Fruit fly (Drosophila melanogaster) whole organism, embryonic: ENCODE results near the gene gt.

ENCODE experiments used
- Adf1 ChIP-seq: fragments of 200-800 bp; sonication (Bioruptor generic); IDR thresholded peaks from 2 replicates; pipeline ENCODE4 v1.3.6; 2022; ENCODE audit warnings: missing biosample characterization, missing genetic modification characterization
- Asciz ChIP-seq: fragments of 200-800 bp; sonication (Bioruptor generic); optimal IDR thresholded peaks from 2 replicates; lab custom pipeline; 2017; ENCODE audit warnings: missing biosample characterization, mild to moderate bottlenecking, missing genetic modification characterization, missing genetic modification reagents
- Atf3 ChIP-seq: fragments of 200-800 bp; sonication (Bioruptor generic); optimal IDR thresholded peaks from 3 replicates; lab custom pipeline; 2016; ENCODE audit warnings: missing biosample characterization, missing genetic modification characterization
- CG10543 ChIP-seq: fragments of 200-800 bp; sonication (Bioruptor generic); optimal IDR thresholded peaks from 3 replicates; lab custom pipeline; 2017; ENCODE audit warnings: missing biosample characterization, mild to moderate bottlenecking, missing genetic modification characterization, moderate library complexity
- CG12236 ChIP-seq: fragments of 200-800 bp; sonication (Bioruptor generic); optimal IDR thresholded peaks from 2 replicates; lab custom pipeline; 2016; ENCODE audit warnings: missing biosample characterization, missing genetic modification characterization
- CG13123 ChIP-seq: fragments of 200-800 bp; sonication (Bioruptor generic); optimal IDR thresholded peaks from 2 replicates; lab custom pipeline; 2016; ENCODE audit warnings: missing biosample characterization, missing genetic modification characterization
- CG15269 ChIP-seq: fragments of 200-800 bp; sonication (Bioruptor generic); optimal IDR thresholded peaks from 2 replicates; lab custom pipeline; 2018; ENCODE audit warnings: missing biosample characterization, mild to moderate bottlenecking, missing genetic modification characterization, moderate library complexity
- CG15696 ChIP-seq: fragments of 200-800 bp; sonication (Bioruptor generic); optimal IDR thresholded peaks from 2 replicates; lab custom pipeline; 2019; ENCODE audit warnings: missing biosample characterization, mild to moderate bottlenecking, missing genetic modification characterization, moderate library complexity
- CG16813 ChIP-seq: fragments of 200-800 bp; sonication (Bioruptor generic); IDR thresholded peaks from 3 replicates; pipeline ENCODE4 v1.3.6; 2022; ENCODE audit warnings: missing biosample characterization, missing genetic modification characterization; ENCODE audit not compliant: partially characterized antibody
- CG18262 ChIP-seq: fragments of 200-800 bp; optimal IDR thresholded peaks from 3 replicates; lab custom pipeline; 2019; ENCODE audit warnings: missing biosample characterization, mild to moderate bottlenecking, missing genetic modification characterization, moderate library complexity
- CG18619 ChIP-seq: fragments of 200-800 bp; sonication (Bioruptor generic); optimal IDR thresholded peaks from 3 replicates; lab custom pipeline; 2017; ENCODE audit warnings: missing biosample characterization, mild to moderate bottlenecking, missing genetic modification characterization
- CG3065 ChIP-seq: fragments of 200-800 bp; sonication (Bioruptor generic); optimal IDR thresholded peaks from 2 replicates; lab custom pipeline; 2016; ENCODE audit warnings: missing biosample characterization, missing genetic modification characterization
- CG32772 ChIP-seq: fragments of 200-800 bp; sonication (Bioruptor generic); IDR thresholded peaks from 2 replicates; pipeline ENCODE4 v1.3.6; 2022; ENCODE audit warnings: missing biosample characterization, missing genetic modification characterization
- CG4424 ChIP-seq: fragments of 200-800 bp; sonication (Bioruptor generic); optimal IDR thresholded peaks from 3 replicates; lab custom pipeline; 2016; ENCODE audit warnings: missing biosample characterization, missing genetic modification characterization
- CG4707 ChIP-seq: fragments of 200-800 bp; sonication (Bioruptor generic); optimal IDR thresholded peaks from 2 replicates; lab custom pipeline; 2018; ENCODE audit warnings: missing biosample characterization, mild to moderate bottlenecking, missing genetic modification characterization, moderate library complexity
- CG7357 ChIP-seq: fragments of 200-800 bp; sonication (Bioruptor generic); IDR thresholded peaks from 3 replicates; pipeline ENCODE4 v1.3.6; 2022; ENCODE audit warnings: missing biosample characterization, missing genetic modification characterization
- CG7745 ChIP-seq: fragments of 200-800 bp; sonication (Bioruptor generic); optimal IDR thresholded peaks from 2 replicates; lab custom pipeline; 2018; ENCODE audit warnings: missing biosample characterization, mild to moderate bottlenecking, missing genetic modification characterization, moderate library complexity
- CG7928 ChIP-seq: fragments of 200-800 bp; sonication (Bioruptor generic); optimal IDR thresholded peaks from 2 replicates; lab custom pipeline; 2017; ENCODE audit warnings: missing biosample characterization, mild to moderate bottlenecking, missing genetic modification characterization
- CG8388 ChIP-seq: fragments of 200-800 bp; sonication (Bioruptor generic); optimal IDR thresholded peaks from 2 replicates; lab custom pipeline; 2019; ENCODE audit warnings: missing biosample characterization, mild to moderate bottlenecking, missing genetic modification characterization, moderate library complexity
- CG8765 ChIP-seq: fragments of 200-800 bp; sonication (Bioruptor generic); IDR thresholded peaks from 2 replicates; pipeline ENCODE4 v1.3.6; 2022; ENCODE audit warnings: missing biosample characterization, missing genetic modification characterization
- CG9817 ChIP-seq: fragments of 200-800 bp; sonication (Bioruptor generic); optimal IDR thresholded peaks from 2 replicates; lab custom pipeline; 2018; ENCODE audit warnings: missing biosample characterization, mild to moderate bottlenecking, missing genetic modification characterization, moderate library complexity
- CoRest ChIP-seq: fragments of 200-800 bp; sonication (Bioruptor generic); optimal IDR thresholded peaks from 3 replicates; lab custom pipeline; 2018; ENCODE audit warnings: missing biosample characterization, mild to moderate bottlenecking, missing genetic modification characterization, moderate library complexity
- E2f1 ChIP-seq: fragments of 200-800 bp; sonication (Bioruptor generic); IDR thresholded peaks from 2 replicates; pipeline ENCODE4 v1.3.6; 2022; ENCODE audit warnings: missing biosample characterization, missing genetic modification characterization
- GATAe ChIP-seq: fragments of 200-800 bp; sonication (Bioruptor generic); conservative IDR thresholded peaks from 2 replicates; pipeline ENCODE4 v1.3.6; 2022; ENCODE audit warnings: missing biosample characterization, missing genetic modification characterization
- HLH3B ChIP-seq: fragments of 200-800 bp; sonication (Bioruptor generic); IDR thresholded peaks from 2 replicates; pipeline ENCODE4 v1.3.6; 2022; ENCODE audit warnings: missing biosample characterization, missing genetic modification characterization
- Mad ChIP-seq: fragments of 200-800 bp; sonication (Bioruptor generic); optimal IDR thresholded peaks from 2 replicates; lab custom pipeline; 2016; ENCODE audit warnings: missing biosample characterization, missing genetic modification characterization
- Nf-YC ChIP-seq: fragments of 200-800 bp; optimal IDR thresholded peaks from 3 replicates; lab custom pipeline; 2019; ENCODE audit warnings: missing biosample characterization, mild to moderate bottlenecking, missing genetic modification characterization, moderate library complexity
- Pdp1 ChIP-seq, 2 experiments: fragments of 200-800 bp; sonication (Bioruptor generic); optimal IDR thresholded peaks; 3 replicates each; lab custom pipeline; 2016; ENCODE audit warnings: missing biosample characterization in 2 of 2, missing genetic modification characterization in 2 of 2, mild to moderate bottlenecking in 1 of 2, moderate library complexity in 1 of 2
- Sin3A ChIP-seq: fragments of >200 bp; optimal IDR thresholded peaks from 2 replicates; lab custom pipeline; 2018
- Sox102F ChIP-seq: fragments of 200-800 bp; sonication (Bioruptor generic); optimal IDR thresholded peaks from 2 replicates; lab custom pipeline; 2018; ENCODE audit warnings: missing biosample characterization, mild to moderate bottlenecking, missing genetic modification characterization, moderate library complexity
- Spps ChIP-seq: fragments of 200-800 bp; sonication (Bioruptor generic); optimal IDR thresholded peaks from 2 replicates; lab custom pipeline; 2018; ENCODE audit warnings: missing biosample characterization, mild to moderate bottlenecking, missing genetic modification characterization
- Sry-δ ChIP-seq: fragments of 200-800 bp; sonication (Bioruptor generic); optimal IDR thresholded peaks from 2 replicates; lab custom pipeline; 2016; ENCODE audit warnings: missing biosample characterization, missing genetic modification characterization
- Ssrp ChIP-seq: fragments of 200-800 bp; sonication (Bioruptor generic); optimal IDR thresholded peaks from 2 replicates; lab custom pipeline; 2018; ENCODE audit warnings: missing biosample characterization, mild to moderate bottlenecking, missing genetic modification characterization, moderate library complexity
- ato ChIP-seq: fragments of 200-800 bp; sonication (Bioruptor generic); IDR thresholded peaks from 2 replicates; pipeline ENCODE4 v1.3.6; 2022; ENCODE audit warnings: missing biosample characterization, missing genetic modification characterization; ENCODE audit not compliant: partially characterized antibody
- da ChIP-seq: fragments of 200-800 bp; sonication (Bioruptor generic); optimal IDR thresholded peaks from 2 replicates; lab custom pipeline; 2016; ENCODE audit warnings: missing biosample characterization, missing genetic modification characterization
- dmrt99B ChIP-seq: fragments of 200-800 bp; sonication (Bioruptor generic); optimal IDR thresholded peaks from 2 replicates; lab custom pipeline; 2018; ENCODE audit warnings: missing biosample characterization, mild to moderate bottlenecking, missing genetic modification characterization, moderate library complexity
- exex ChIP-seq: fragments of 200-800 bp; sonication (Bioruptor generic); optimal IDR thresholded peaks from 4 replicates; lab custom pipeline; 2018; ENCODE audit warnings: missing biosample characterization, mild to moderate bottlenecking, missing genetic modification characterization, moderate library complexity
- fd96Cb ChIP-seq: fragments of 200-800 bp; sonication (Bioruptor generic); optimal IDR thresholded peaks from 2 replicates; lab custom pipeline; 2018; ENCODE audit warnings: missing biosample characterization, mild to moderate bottlenecking, missing genetic modification characterization, moderate library complexity
- grn ChIP-seq: fragments of 200-800 bp; sonication (Bioruptor generic); optimal IDR thresholded peaks from 3 replicates; lab custom pipeline; 2017; ENCODE audit warnings: missing biosample characterization, missing genetic modification characterization
- gro ChIP-seq: fragments of 200-800 bp; sonication (Bioruptor generic); optimal IDR thresholded peaks from 2 replicates; lab custom pipeline; 2016; ENCODE audit warnings: missing biosample characterization, missing genetic modification characterization
- gsb ChIP-seq: fragments of 200-800 bp; sonication (Bioruptor generic); IDR thresholded peaks from 2 replicates; pipeline ENCODE4 v1.3.6; 2022; ENCODE audit warnings: missing biosample characterization, missing genetic modification characterization
- h ChIP-seq: fragments of >200 bp; optimal IDR thresholded peaks from 2 replicates; lab custom pipeline; 2017
- jumu ChIP-seq: fragments of 200-800 bp; sonication (Bioruptor generic); optimal IDR thresholded peaks from 3 replicates; lab custom pipeline; 2016; ENCODE audit warnings: missing biosample characterization, missing genetic modification characterization
- maf-S ChIP-seq: fragments of 200-800 bp; sonication (Bioruptor generic); optimal IDR thresholded peaks from 2 replicates; lab custom pipeline; 2016; ENCODE audit warnings: missing biosample characterization, missing genetic modification characterization
- oc ChIP-seq: fragments of 200-800 bp; sonication (Bioruptor generic); optimal IDR thresholded peaks from 2 replicates; lab custom pipeline; 2018; ENCODE audit warnings: missing biosample characterization, mild to moderate bottlenecking, missing genetic modification characterization, moderate library complexity
- pzg ChIP-seq: fragments of 200-800 bp; sonication (Bioruptor generic); optimal IDR thresholded peaks from 3 replicates; lab custom pipeline; 2018; ENCODE audit warnings: missing biosample characterization, mild to moderate bottlenecking, missing genetic modification characterization, moderate library complexity
- salm ChIP-seq: fragments of 200-800 bp; sonication (Bioruptor generic); optimal IDR thresholded peaks from 2 replicates; lab custom pipeline; 2018; ENCODE audit warnings: missing biosample characterization, mild to moderate bottlenecking, missing genetic modification characterization
- schlank ChIP-seq: fragments of 200-800 bp; sonication (Bioruptor generic); optimal IDR thresholded peaks from 2 replicates; lab custom pipeline; 2018; ENCODE audit warnings: missing biosample characterization, mild to moderate bottlenecking, missing genetic modification characterization
- sens ChIP-seq: fragments of 200-800 bp; sonication (Bioruptor generic); peaks from one replicate; lab custom pipeline; 2016; ENCODE audit warnings: missing biosample characterization, missing genetic modification characterization
- sug ChIP-seq: fragments of 200-800 bp; optimal IDR thresholded peaks from 2 replicates; lab custom pipeline; 2019; ENCODE audit warnings: missing biosample characterization, mild to moderate bottlenecking, missing genetic modification characterization, moderate library complexity
- zfh1 ChIP-seq: fragments of 200-800 bp; sonication (Bioruptor generic); IDR thresholded peaks from 3 replicates; pipeline ENCODE4 v1.3.6; 2022; ENCODE audit warnings: missing biosample characterization, missing genetic modification characterization

gt gene

dm6 chrX:2396204-2396882, 32.4 kb downstream of the gt start (continued):
- TF ChIP-seq grn (GFP tag; lab: Kevin White, UChicago) (no peak), Asciz (peak; percentile 56), maf-S (no peak), CG7357 (GFP tag; lab: Robert Waterston, UW) (0 out of 3 replicates have a peak, but pooled peaks have one; percentile 15), h (no peak), Ssrp (tag; lab: Kevin White, UChicago) (peak; percentile 54), CG4424 (GFP tag; lab: Kevin White, UChicago) (peak; percentile 59), fd96Cb (peak; percentile 64), CG18619 (GFP tag; lab: Kevin White, UChicago) (no peak), CG3065 (GFP tag; lab: Kevin White, UChicago) (no peak), gsb (GFP tag; lab: Robert Waterston, UW) (no peak), CoRest (tag; lab: Kevin White, UChicago) (peak; percentile 53), CG12236 (GFP tag; lab: Kevin White, UChicago) (no peak), Sin3A (no peak), CG16813 (GFP tag; lab: Robert Waterston, UW) (no peak), Sox102F (GFP tag; lab: Kevin White, UChicago) (peak; percentile 65), zfh1 (peak; percentile 63; the same call in 2 of the 3 replicates), pzg (GFP tag; lab: Kevin White, UChicago) (no peak), jumu (GFP tag; lab: Kevin White, UChicago) (no peak), CG13123 (GFP tag; lab: Kevin White, UChicago) (no peak), CG7928 (no peak), CG10543 (GFP tag; lab: Kevin White, UChicago) (no peak), CG15269 (peak; percentile 44), exex (tag; lab: Kevin White, UChicago) (no peak), dmrt99B (peak; percentile 77), Pdp1 (GFP tag; optimal IDR thresholded peaks at IDR 0.05; lab: Kevin White, UChicago) (no peak), Sry-δ (GFP tag; lab: Kevin White, UChicago) (no peak), CG15696 (tag; lab: Kevin White, UChicago) (peak; percentile 45), salm (tag; lab: Kevin White, UChicago) (peak; percentile 28), CG8765 (GFP tag; lab: Robert Waterston, UW) (no peak), Mad (GFP tag; lab: Kevin White, UChicago) (no peak), sug (tag; lab: Kevin White, UChicago) (no peak), CG8388 (peak; percentile 42), CG4707 (GFP tag; lab: Kevin White, UChicago) (peak; percentile 87), HLH3B (GFP tag; lab: Robert Waterston, UW) (peak; percentile 34), CG9817 (tag; lab: Kevin White, UChicago) (no peak), Spps (tag; lab: Kevin White, UChicago) (peak; percentile 36), sens (GFP tag; lab: Kevin White, UChicago) (peak; percentile 87), Nf-YC (tag; lab: Kevin White, UChicago) (no peak), gro (GFP tag; lab: Kevin White, UChicago) (no peak), schlank (no peak), Adf1 (no peak), E2f1 (GFP tag; lab: Robert Waterston, UW) (no peak), CG32772 (GFP tag; lab: Robert Waterston, UW) (peak; percentile 38; the same call in 1 of the 2 replicates), da (no peak), oc (tag; lab: Kevin White, UChicago) (peak; percentile 25), CG18262 (tag; lab: Kevin White, UChicago) (peak; percentile 76), CG7745 (no peak), GATAe (GFP tag; lab: Robert Waterston, UW) (no peak), ato (GFP tag; lab: Robert Waterston, UW) (no peak), Atf3 (GFP tag; lab: Kevin White, UChicago) (no peak)
